Worm (Caenorhabditis elegans): ENCODE measurements around the gene F15D4.2.

The F15D4.2 gene

ce11 chrII:13233712-13234111 is 17.8 kb downstream of the F15D4.2 start:
- TF ChIP-seq fkh-6 (tag; optimal IDR thresholded peaks at IDR 0.05) (no peak), mec-3 (tag; optimal IDR thresholded peaks at IDR 0.05; ENCODE audit: borderline replicate concordance) (no peak), F13H6.1 (tag; optimal IDR thresholded peaks at IDR 0.05) (no peak), ceh-31 (tag; optimal IDR thresholded peaks at IDR 0.05) (no peak), unc-42 (tag; optimal IDR thresholded peaks at IDR 0.05) (no peak), pqm-1 (tag; optimal IDR thresholded peaks at IDR 0.05) (no peak), hlh-15 (tag; optimal IDR thresholded peaks at IDR 0.05) (no peak), elt-2 (tag; optimal IDR thresholded peaks at IDR 0.05) (no peak), nfya-1 (tag; optimal IDR thresholded peaks at IDR 0.05) (no peak), npax-4 (tag; optimal IDR thresholded peaks at IDR 0.05) (no peak), pros-1 (tag; optimal IDR thresholded peaks at IDR 0.05) (no peak), pax-1 (tag; optimal IDR thresholded peaks at IDR 0.05) (no peak), tbx-7 (tag; optimal IDR thresholded peaks at IDR 0.05) (no peak), ceh-9 (tag; optimal IDR thresholded peaks at IDR 0.05) (no peak)

ce11 chrII:13235289-13235688 is 19.4 kb downstream of the F15D4.2 start, which contains the start of gene flp-16:
TSS of gene flp-16 (plus strand) at chrII:13235306.
- TF ChIP-seq zip-5 (tag; optimal IDR thresholded peaks at IDR 0.05) (no peak), ceh-6 (GFP tag; optimal IDR thresholded peaks at IDR 0.05) (no peak), tbx-2 (tag; optimal IDR thresholded peaks at IDR 0.05) (no peak), K02D7.2 (tag; optimal IDR thresholded peaks at IDR 0.05) (no peak), Y22D7AL.16 (tag; optimal IDR thresholded peaks at IDR 0.05) (no peak), syd-9 (tag; optimal IDR thresholded peaks at IDR 0.05) (no peak), lim-6 (tag; optimal IDR thresholded peaks at IDR 0.05) (no peak), fkh-10 (GFP tag; optimal IDR thresholded peaks at IDR 0.05) (no peak), nhr-11 (tag; optimal IDR thresholded peaks at IDR 0.05) (no peak), lin-11 (tag; optimal IDR thresholded peaks at IDR 0.05) (no peak), unc-42 (tag; optimal IDR thresholded peaks at IDR 0.05) (no peak), nhr-232 (tag; optimal IDR thresholded peaks at IDR 0.05) (no peak), unc-3 (GFP tag; conservative IDR thresholded peaks at IDR 0.05) (no peak), unc-3 (tag; optimal IDR thresholded peaks at IDR 0.05) (no peak), ceh-48 (tag; optimal IDR thresholded peaks at IDR 0.05) (no peak), unc-55 (GFP tag; optimal IDR thresholded peaks at IDR 0.05) (no peak), ceh-18 (tag; optimal IDR thresholded peaks at IDR 0.05) (no peak)

DNA sequence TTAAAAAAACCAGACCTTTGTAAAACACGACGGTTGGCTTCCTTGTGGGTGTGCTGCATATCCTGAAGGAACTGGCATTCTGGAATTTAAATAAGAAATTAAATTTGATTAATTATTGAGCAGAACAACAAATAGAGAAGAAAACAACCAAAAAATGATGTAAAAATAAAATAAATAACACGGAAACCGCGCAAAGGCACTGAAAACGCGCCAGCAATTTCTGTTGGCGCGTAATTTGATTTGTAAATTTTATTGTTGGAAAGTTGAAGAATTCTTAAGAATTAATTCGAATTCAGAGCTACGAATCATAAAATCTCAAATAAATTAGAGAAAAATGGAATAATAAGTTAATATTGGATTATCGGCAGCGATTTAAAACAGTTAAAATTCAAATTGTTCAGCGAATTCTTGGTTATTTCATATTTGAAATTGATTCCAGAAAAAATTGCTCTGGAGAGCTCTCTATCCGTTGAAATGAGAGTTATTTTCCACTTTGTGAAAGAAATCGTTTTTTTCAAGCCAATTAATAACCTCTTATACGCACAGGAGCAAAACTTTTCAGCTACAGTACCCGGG is 22.0 kb downstream of the F15D4.2 start, which contains the start of gene romo-1:
Gene romo-1, minus strand, starts transcription at position 79 of the 576 bp plus-strand sequence.
- TF ChIP-seq nfya-1 (tag; optimal IDR thresholded peaks at IDR 0.05) (peak; percentile 6), ceh-19 (GFP tag; optimal IDR thresholded peaks at IDR 0.05) (no peak), unc-42 (tag; optimal IDR thresholded peaks at IDR 0.05) (peak; percentile 57)

ce11 chrII:13239593-13239992 is 23.7 kb downstream of the F15D4.2 start:
- TF ChIP-seq ceh-19 (GFP tag; optimal IDR thresholded peaks at IDR 0.05): no peak
- TF ChIP-seq odd-2 (tag; optimal IDR thresholded peaks at IDR 0.05): no peak
- TF ChIP-seq pqm-1 (tag; optimal IDR thresholded peaks at IDR 0.05): no peak
- TF ChIP-seq sox-4 (tag; optimal IDR thresholded peaks at IDR 0.05): no peak
- TF ChIP-seq eyg-1 (tag; optimal IDR thresholded peaks at IDR 0.05): no peak
- no peak for TF ChIP-seq fax-1 (tag; optimal IDR thresholded peaks at IDR 0.05)
- no peak for TF ChIP-seq nhr-11 (tag; optimal IDR thresholded peaks at IDR 0.05)
- no peak for TF ChIP-seq K02D7.2 (tag; optimal IDR thresholded peaks at IDR 0.05)
- no peak for TF ChIP-seq madf-2 (tag; optimal IDR thresholded peaks at IDR 0.05)
- TF ChIP-seq ceh-30 (tag; optimal IDR thresholded peaks at IDR 0.05): no peak
- no peak for TF ChIP-seq F13H6.1 (tag; optimal IDR thresholded peaks at IDR 0.05)
- no peak for TF ChIP-seq unc-55 (GFP tag; optimal IDR thresholded peaks at IDR 0.05)
- TF ChIP-seq ceh-18 (tag; optimal IDR thresholded peaks at IDR 0.05): no peak
- no peak for TF ChIP-seq che-1 (tag; optimal IDR thresholded peaks at IDR 0.05)
- TF ChIP-seq elt-2 (tag; optimal IDR thresholded peaks at IDR 0.05): no peak
- TF ChIP-seq pag-3 (tag; optimal IDR thresholded peaks at IDR 0.05; ENCODE audit: borderline replicate concordance): no peak
- no peak for TF ChIP-seq C38D4.7 (GFP tag; optimal IDR thresholded peaks at IDR 0.05)

Data from whole organism, late embryonic.